Worm (Caenorhabditis elegans): ENCODE measurements around the gene srw-17.

DNA sequence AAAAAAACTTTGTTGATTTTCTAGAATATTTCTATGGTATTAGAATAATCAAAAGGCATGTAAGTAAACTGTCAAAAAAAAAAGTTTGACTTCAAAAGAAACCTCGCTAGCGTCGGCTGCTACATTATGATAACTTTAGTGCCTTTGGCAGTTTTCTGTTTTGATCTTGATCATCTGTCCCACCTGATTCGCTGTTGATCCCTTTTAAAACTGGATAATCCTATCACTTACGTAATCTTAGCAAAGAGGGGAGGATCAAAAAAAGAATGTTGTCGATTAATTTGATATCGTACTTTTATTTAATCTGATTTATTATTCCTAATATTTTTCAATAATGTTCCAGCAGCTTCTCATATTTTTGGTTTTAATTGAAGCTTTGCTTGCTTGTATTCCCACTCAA is 16.9 kb downstream of the srw-17 start, which contains the start of gene M01B2.8:
- TF ChIP-seq dao-5 (tag; optimal IDR thresholded peaks at IDR 0.05) (no peak), him-1 (tag; optimal IDR thresholded peaks at IDR 0.05) (no peak), W03F9.2 (tag; optimal IDR thresholded peaks at IDR 0.05) (no peak)

Data from whole organism, L4/young adult.